Worm (Caenorhabditis elegans) whole organism, late embryonic: ENCODE measurements around the gene C32B5.7.
"Not testable (repeated sequence)": the region's sequence is repeated elsewhere in the genome, so short reads cannot be mapped to it uniquely, and the experiment has no call there.

ENCODE experiments used
- C08G9.2 ChIP-seq: sonication (generic microtip); optimal IDR thresholded peaks from 2 replicates; lab custom pipeline; 2016; ENCODE audit warnings: mild to moderate bottlenecking, missing genetic modification characterization, moderate library complexity, missing compliant biosample characterization
- F13H6.1 ChIP-seq: sonication (generic microtip); optimal IDR thresholded peaks from 2 replicates; lab custom pipeline; 2016; ENCODE audit warnings: missing genetic modification characterization, missing compliant biosample characterization
- T23F11.4 ChIP-seq: fragments of 200-800 bp; sonication (Bioruptor generic); optimal IDR thresholded peaks from 2 replicates; lab custom pipeline; 2018; ENCODE audit warnings: mild to moderate bottlenecking, missing genetic modification characterization, missing compliant biosample characterization
- ahr-1 ChIP-seq: sonication (generic microtip); optimal IDR thresholded peaks from 2 replicates; lab custom pipeline; 2016; ENCODE audit warnings: missing genetic modification characterization, missing compliant biosample characterization
- ceh-18 ChIP-seq: sonication (generic microtip); optimal IDR thresholded peaks from 2 replicates; lab custom pipeline; 2016; ENCODE audit warnings: missing genetic modification characterization, missing compliant biosample characterization
- ceh-19 ChIP-seq: fragments of 200-800 bp; sonication (Bioruptor generic); optimal IDR thresholded peaks from 2 replicates; lab custom pipeline; 2018; ENCODE audit warnings: mild to moderate bottlenecking, missing genetic modification characterization, missing compliant biosample characterization
- ceh-22 ChIP-seq: sonication (generic microtip); optimal IDR thresholded peaks from 2 replicates; lab custom pipeline; 2017; ENCODE audit warnings: missing biosample characterization, missing genetic modification characterization
- ceh-34 ChIP-seq: sonication (generic microtip); optimal IDR thresholded peaks from 2 replicates; lab custom pipeline; 2016; ENCODE audit warnings: mild to moderate bottlenecking, missing genetic modification characterization, missing compliant biosample characterization
- ceh-45 ChIP-seq: fragments of 200-800 bp; sonication (Bioruptor generic); IDR thresholded peaks from 2 replicates; pipeline ENCODE4 v1.3.6; 2022; ENCODE audit warnings: missing genetic modification reagents, missing genetic modification characterization, missing compliant biosample characterization
- ceh-48 ChIP-seq: sonication (generic microtip); optimal IDR thresholded peaks from 2 replicates; lab custom pipeline; 2016; ENCODE audit warnings: missing genetic modification characterization, inconsistent platforms, missing compliant biosample characterization
- ceh-9 ChIP-seq: sonication (generic microtip); optimal IDR thresholded peaks from 2 replicates; lab custom pipeline; 2016; ENCODE audit warnings: mild to moderate bottlenecking, missing genetic modification characterization, inconsistent platforms, missing compliant biosample characterization
- elt-4 ChIP-seq: sonication (generic microtip); optimal IDR thresholded peaks from 2 replicates; lab custom pipeline; 2016; ENCODE audit warnings: missing genetic modification characterization, missing compliant biosample characterization
- eyg-1 ChIP-seq: sonication (generic microtip); optimal IDR thresholded peaks from 2 replicates; lab custom pipeline; 2016; ENCODE audit warnings: missing genotype, missing genetic modification characterization, missing compliant biosample characterization
- gmeb-2 ChIP-seq: sonication (generic microtip); optimal IDR thresholded peaks from 2 replicates; lab custom pipeline; 2016; ENCODE audit warnings: missing genetic modification characterization, inconsistent platforms, missing compliant biosample characterization
- hlh-30 ChIP-seq: sonication (generic microtip); optimal IDR thresholded peaks from 2 replicates; lab custom pipeline; 2017; ENCODE audit warnings: antibody characterized with exemption, missing genetic modification characterization, missing compliant biosample characterization; ENCODE audit not compliant: insufficient read depth
- hlh-8 ChIP-seq: sonication (generic microtip); optimal IDR thresholded peaks from 2 replicates; lab custom pipeline; 2016; ENCODE audit warnings: missing genotype, missing genetic modification characterization, missing compliant biosample characterization
- lim-6 ChIP-seq: sonication (generic microtip); optimal IDR thresholded peaks from 2 replicates; lab custom pipeline; 2016; ENCODE audit warnings: missing genetic modification characterization, missing compliant biosample characterization
- lin-11 ChIP-seq: fragments of 200-800 bp; sonication (Bioruptor generic); optimal IDR thresholded peaks from 2 replicates; lab custom pipeline; 2018; ENCODE audit warnings: mild to moderate bottlenecking, missing genetic modification characterization, missing compliant biosample characterization
- odd-2 ChIP-seq: sonication (generic microtip); optimal IDR thresholded peaks from 2 replicates; lab custom pipeline; 2017; ENCODE audit warnings: antibody characterized with exemption, mild to moderate bottlenecking, missing genetic modification characterization, missing compliant biosample characterization
- pag-3 ChIP-seq: sonication (generic microtip); optimal IDR thresholded peaks from 2 replicates; lab custom pipeline; 2016; ENCODE audit warnings: missing compliant biosample characterization, missing genetic modification characterization, borderline replicate concordance
- pat-9 ChIP-seq: fragments of 200-800 bp; sonication (Bioruptor generic); optimal IDR thresholded peaks from 2 replicates; lab custom pipeline; 2018; ENCODE audit warnings: mild to moderate bottlenecking, missing genetic modification characterization, moderate library complexity, missing compliant biosample characterization
- pax-1 ChIP-seq: fragments of 150-350 bp; optimal IDR thresholded peaks from 2 replicates; lab custom pipeline; 2014; ENCODE audit warnings: missing biosample characterization, missing genetic modification characterization
- rnt-1 ChIP-seq: sonication (generic microtip); optimal IDR thresholded peaks from 2 replicates; lab custom pipeline; 2016; ENCODE audit warnings: missing genetic modification characterization, missing compliant biosample characterization
- sdc-2 ChIP-seq: sonication (generic microtip); optimal IDR thresholded peaks from 2 replicates; lab custom pipeline; 2016; ENCODE audit warnings: missing genotype, missing genetic modification characterization, missing compliant biosample characterization
- tbx-2 ChIP-seq: sonication (generic microtip); optimal IDR thresholded peaks from 2 replicates; lab custom pipeline; 2016; ENCODE audit warnings: missing genetic modification characterization, missing compliant biosample characterization
- ttx-3 ChIP-seq: sonication (generic microtip); optimal IDR thresholded peaks from 2 replicates; lab custom pipeline; 2016; ENCODE audit warnings: missing genetic modification reagents, missing genetic modification characterization, missing compliant biosample characterization
- unc-3 ChIP-seq, 2 experiments: fragments of 200-800 bp in 1 of 2; sonication (Bioruptor generic) in 1 of 2; sonication (generic microtip) in 1 of 2; conservative IDR thresholded peaks in 1 of 2; optimal IDR thresholded peaks in 1 of 2; 2 replicates each; pipeline versions ENCODE4 v1.3.6 to Lab custom; 2016 to 2022; ENCODE audit warnings: missing compliant biosample characterization in 2 of 2, missing genetic modification characterization in 2 of 2, missing genetic modification reagents in 1 of 2
- unc-42 ChIP-seq: sonication (generic microtip); optimal IDR thresholded peaks from 2 replicates; lab custom pipeline; 2016; ENCODE audit warnings: missing genotype, missing genetic modification characterization, missing compliant biosample characterization
- unc-55 ChIP-seq: sonication (generic microtip); optimal IDR thresholded peaks from 2 replicates; lab custom pipeline; 2017; ENCODE audit warnings: missing biosample characterization, missing genetic modification reagents, missing genetic modification characterization

The C32B5.7 gene

ce11 chrII:950374-950773 lies 10.0 kb upstream of the C32B5.7 start:
- no peak for TF ChIP-seq F13H6.1
- no peak for TF ChIP-seq lim-6
- TF ChIP-seq ceh-48 (tag; lab: Kevin White, UChicago), result peak; percentile 46
- peak; percentile 28 for TF ChIP-seq ceh-19

ce11 chrII:953052-953451 lies 7.3 kb upstream of the C32B5.7 start:
- TF ChIP-seq ceh-48 (tag; lab: Kevin White, UChicago) (peak; percentile 6), elt-4 (tag; lab: Kevin White, UChicago) (no peak), hlh-30 (tag; lab: Kevin White, UChicago) (peak; percentile 60)

- not testable (repeated sequence) for TF ChIP-seq unc-55; ceh-9; ceh-22 (tag; lab: Kevin White, UChicago)
- TF ChIP-seq, all 69 proteins: peak for 0; not testable (repeated sequence) for 69
Measured at ce11 chrII:954626-955025, 5.7 kb upstream of the C32B5.7 start, which contains the start of gene fbxc-7. TSS of gene fbxc-7 (plus strand) at chrII:954926.

ce11 chrII:958618-959017 lies 1.7 kb upstream of the C32B5.7 start, which contains the start of gene sdz-4:
TSS of gene sdz-4 (plus strand) at chrII:958918.
- no peak for TF ChIP-seq unc-55
- no peak for TF ChIP-seq ceh-18 (tag; lab: Kevin White, UChicago)
- no peak for TF ChIP-seq unc-42
- TF ChIP-seq pax-1 (tag; lab: Kevin White, UChicago), result no peak
- no peak for TF ChIP-seq ttx-3 (tag; lab: Kevin White, UChicago)
- no peak for TF ChIP-seq unc-3 (GFP tag; conservative IDR thresholded peaks at IDR 0.05; lab: Robert Waterston, UW)
- no peak for TF ChIP-seq unc-3 (tag; optimal IDR thresholded peaks at IDR 0.05; lab: Kevin White, UChicago)
- no peak for TF ChIP-seq lin-11
- TF ChIP-seq gmeb-2, result no peak
- no peak for TF ChIP-seq hlh-30 (tag; lab: Kevin White, UChicago)

- TF ChIP-seq ahr-1 (tag; lab: Kevin White, UChicago) (no peak), odd-2 (tag; lab: Kevin White, UChicago) (no peak), pat-9 (tag; lab: Kevin White, UChicago) (no peak), hlh-8 (tag; lab: Kevin White, UChicago) (no peak), ceh-34 (tag; lab: Kevin White, UChicago) (no peak), rnt-1 (no peak), eyg-1 (tag; lab: Kevin White, UChicago) (no peak), unc-3 (GFP tag; conservative IDR thresholded peaks at IDR 0.05; lab: Robert Waterston, UW) (no peak), unc-3 (tag; optimal IDR thresholded peaks at IDR 0.05; lab: Kevin White, UChicago) (no peak), tbx-2 (tag; lab: Kevin White, UChicago) (no peak), ttx-3 (tag; lab: Kevin White, UChicago) (no peak), pag-3 (tag; lab: Kevin White, UChicago) (no peak), sdc-2 (tag; lab: Kevin White, UChicago) (no peak), ceh-45 (GFP tag; lab: Robert Waterston, UW) (no peak), ceh-19 (no peak), T23F11.4 (GFP tag; lab: Kevin White, UChicago) (no peak)
Measured at ce11 chrII:961961-962360, 1.6 kb downstream of the C32B5.7 start, which contains the start of gene C32B5.13. TSS of gene C32B5.13 (minus strand) at chrII:962061.

ce11 chrII:966962-967361 lies 6.6 kb downstream of the C32B5.7 start, which contains the start of gene fbxc-18:
TSS of gene fbxc-18 (minus strand) at chrII:967062.
- TF ChIP-seq ttx-3, odd-2, C08G9.2 (tag; lab: Kevin White, UChicago): not testable (repeated sequence)
